Fruit fly (Drosophila melanogaster): ENCODE data around the gene CG2217.

Gene CG2217

DNA sequence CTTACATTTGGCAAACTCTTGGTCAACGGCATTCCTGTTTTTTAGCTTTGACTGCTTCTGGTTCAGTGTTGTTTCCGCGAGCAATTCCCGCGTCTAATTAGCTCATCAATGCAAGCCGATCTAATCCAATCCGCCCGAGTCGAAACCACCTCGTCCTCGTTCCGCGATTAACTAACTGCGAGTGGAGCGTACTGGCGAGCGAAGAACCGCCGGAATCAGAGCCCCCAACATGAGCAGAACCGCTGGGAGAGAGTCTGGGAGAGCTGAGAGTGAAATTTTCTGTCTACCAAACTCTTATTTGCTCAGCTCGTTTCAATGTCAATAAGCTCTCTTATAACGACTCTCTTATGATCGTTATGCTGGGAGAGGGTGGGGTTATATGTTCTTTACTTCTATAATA, 27.5 kb upstream of the CG2217 start (continued):
- peak; percentile 70 for TF ChIP-seq CG18619 (GFP tag; optimal IDR thresholded peaks at IDR 0.05)
- peak; percentile 72 for TF ChIP-seq Blimp-1 (GFP tag; optimal IDR thresholded peaks at IDR 0.05)
- no peak for TF ChIP-seq CG15073 (GFP tag; optimal IDR thresholded peaks at IDR 0.05)
- TF ChIP-seq gro (GFP tag; optimal IDR thresholded peaks at IDR 0.05), result peak; percentile 54
- TF ChIP-seq pho (GFP tag; optimal IDR thresholded peaks at IDR 0.05), result peak; percentile 83
- TF ChIP-seq CG11695 (GFP tag; IDR thresholded peaks at IDR 0.05), result peak; percentile 84
- peak; percentile 63 for TF ChIP-seq cato (GFP tag; optimal IDR thresholded peaks at IDR 0.05; ENCODE audit: borderline replicate concordance)
- TF ChIP-seq CG33557 (GFP tag; optimal IDR thresholded peaks at IDR 0.05), result peak; percentile 78
- peak; percentile 57 for TF ChIP-seq CG7556 (GFP tag; optimal IDR thresholded peaks at IDR 0.05)
- TF ChIP-seq Nf-YC (tag; optimal IDR thresholded peaks at IDR 0.05), result no peak
- TF ChIP-seq croc (GFP tag; conservative IDR thresholded peaks at IDR 0.05), result no peak; the same call in 2 of the 3 replicates
- TF ChIP-seq Ravus (GFP tag; IDR thresholded peaks at IDR 0.05), result peak; percentile 26; the same call in 1 of the 2 replicates
- no peak for TF ChIP-seq CG14667 (GFP tag; IDR thresholded peaks at IDR 0.05)
- no peak for TF ChIP-seq CG6791 (GFP tag; IDR thresholded peaks at IDR 0.05; ENCODE audit: partially characterized antibody)
- TF ChIP-seq wdn (GFP tag; IDR thresholded peaks at IDR 0.05), result peak; percentile 73; the same call in 1 of the 2 replicates
- peak; percentile 85 for TF ChIP-seq bab2 (GFP tag; optimal IDR thresholded peaks at IDR 0.05)
- peak; percentile 42 for TF ChIP-seq en (GFP tag; optimal IDR thresholded peaks at IDR 0.05)
- TF ChIP-seq amos (GFP tag; IDR thresholded peaks at IDR 0.05; ENCODE audit: partially characterized antibody), result no peak; the same call in 1 of the 2 replicates
- peak; percentile 74 for TF ChIP-seq CG8944 (GFP tag; optimal IDR thresholded peaks at IDR 0.05)
- TF ChIP-seq trem (tag; optimal IDR thresholded peaks at IDR 0.05), result no peak
- TF ChIP-seq unc-4 (GFP tag; IDR thresholded peaks at IDR 0.05; ENCODE audit: partially characterized antibody), result 0 out of 2 replicates have a peak, but pooled peaks have one; percentile 12
- peak; percentile 54 to 74 for TF ChIP-seq chif (GFP tag; optimal IDR thresholded peaks at IDR 0.05)
- TF ChIP-seq mam (GFP tag; optimal IDR thresholded peaks at IDR 0.05), result peak; percentile 75
- TF ChIP-seq slbo (GFP tag; IDR thresholded peaks at IDR 0.05), result peak; percentile 81
- TF ChIP-seq CG31365 (tag; optimal IDR thresholded peaks at IDR 0.05), result peak; percentile 61
- TF ChIP-seq Taf1 (GFP tag; IDR thresholded peaks at IDR 0.05), result peak; percentile 77
- TF ChIP-seq Camta (GFP tag; optimal IDR thresholded peaks at IDR 0.05), result peak; percentile 78
- TF ChIP-seq CG14860 (GFP tag; IDR thresholded peaks at IDR 0.05; ENCODE audit: partially characterized antibody), result no peak
- TF ChIP-seq MTF-1 (GFP tag; optimal IDR thresholded peaks at IDR 0.05; ENCODE audit: borderline replicate concordance), result peak; percentile 90
- peak; percentile 50 for TF ChIP-seq CG12219 (GFP tag; optimal IDR thresholded peaks at IDR 0.05)
- TF ChIP-seq CG4617 (GFP tag; optimal IDR thresholded peaks at IDR 0.05; ENCODE audit: borderline replicate concordance), result peak; percentile 22
- peak; percentile 87 for TF ChIP-seq CG2202 (tag; optimal IDR thresholded peaks at IDR 0.05)
- TF ChIP-seq CG4360 (GFP tag; IDR thresholded peaks at IDR 0.05), result peak; percentile 69
- peak; percentile 88 for TF ChIP-seq Vsx1 (GFP tag; optimal IDR thresholded peaks at IDR 0.05)
- peak; percentile 26 for TF ChIP-seq fd96Cb (tag; optimal IDR thresholded peaks at IDR 0.05)
- TF ChIP-seq CG12659 (GFP tag; optimal IDR thresholded peaks at IDR 0.05), result peak; percentile 67
- peak; percentile 48 for TF ChIP-seq CG10565 (GFP tag; optimal IDR thresholded peaks at IDR 0.05)
- peak; percentile 85 for TF ChIP-seq CG11456 (GFP tag; IDR thresholded peaks at IDR 0.05)
- peak; percentile 25; the same call in 1 of the 3 replicates for TF ChIP-seq row (GFP tag; IDR thresholded peaks at IDR 0.05)
- peak; percentile 72 for TF ChIP-seq CG6683 (GFP tag; optimal IDR thresholded peaks at IDR 0.05)
- TF ChIP-seq wor (GFP tag; IDR thresholded peaks at IDR 0.05), result peak; percentile 31; the same call in 1 of the 2 replicates
- no peak for TF ChIP-seq twi (tag; optimal IDR thresholded peaks at IDR 0.05)
- TF ChIP-seq Med (GFP tag), result peak; percentile 98
- TF ChIP-seq CG9437 (GFP tag; optimal IDR thresholded peaks at IDR 0.05), result peak; percentile 12
- peak; percentile 72 for TF ChIP-seq Spps (tag; optimal IDR thresholded peaks at IDR 0.05)
- no peak for TF ChIP-seq CG12299 (tag; optimal IDR thresholded peaks at IDR 0.05)
- no peak for TF ChIP-seq pros (GFP tag; optimal IDR thresholded peaks at IDR 0.05)
- peak; percentile 17 for TF ChIP-seq Fer2 (tag; optimal IDR thresholded peaks at IDR 0.05)
- peak; percentile 39 for TF ChIP-seq shn (GFP tag; optimal IDR thresholded peaks at IDR 0.05)
- TF ChIP-seq HLH4C (GFP tag; IDR thresholded peaks at IDR 0.05; ENCODE audit: partially characterized antibody), result no peak
